Fruit fly (Drosophila melanogaster): ENCODE data around the gene Ir8a.
A peak's percentile ranks its signal among the peaks of the same experiment; 100 is the strongest.

The Ir8a gene

dm6 chrX:9201866-9202681 is 34.3 kb downstream of the Ir8a start (continued):
- TF ChIP-seq gsb-n (tag; optimal IDR thresholded peaks at IDR 0.05) (no peak), sr (GFP tag; IDR thresholded peaks at IDR 0.05) (0 out of 3 replicates have a peak, but pooled peaks have one; percentile 54), CG4404 (GFP tag; IDR thresholded peaks at IDR 0.05) (peak; percentile 66; the same call in 1 of the 2 replicates), Max (GFP tag; optimal IDR thresholded peaks at IDR 0.05) (no peak), CG3407 (GFP tag; optimal IDR thresholded peaks at IDR 0.05) (no peak), CG10654 (GFP tag; optimal IDR thresholded peaks at IDR 0.05) (no peak), ash1 (GFP tag; optimal IDR thresholded peaks at IDR 0.05) (peak; percentile 81), tup (GFP tag; optimal IDR thresholded peaks at IDR 0.05) (no peak), CG33213 (GFP tag; optimal IDR thresholded peaks at IDR 0.05) (no peak), CoRest (tag; optimal IDR thresholded peaks at IDR 0.05) (peak; percentile 76), pho (GFP tag; optimal IDR thresholded peaks at IDR 0.05) (no peak), grau (tag; optimal IDR thresholded peaks at IDR 0.05) (peak; percentile 97), CG9215 (GFP tag; IDR thresholded peaks at IDR 0.05) (peak; percentile 81), CG32532 (GFP tag; IDR thresholded peaks at IDR 0.05) (peak; percentile 94), Chrac-16 (GFP tag; optimal IDR thresholded peaks at IDR 0.05) (peak; percentile 40), CG30431 (GFP tag; optimal IDR thresholded peaks at IDR 0.05) (peak; percentile 47), ken (GFP tag; IDR thresholded peaks at IDR 0.05) (peak; percentile 82), Mad (GFP tag; optimal IDR thresholded peaks at IDR 0.05) (no peak), cad (GFP tag; optimal IDR thresholded peaks at IDR 0.05) (no peak), sens-2 (GFP tag; IDR thresholded peaks at IDR 0.05) (no peak), rib (GFP tag; IDR thresholded peaks at IDR 0.05) (peak; percentile 90), kni (GFP tag; optimal IDR thresholded peaks at IDR 0.05) (no peak), CG6791 (GFP tag; IDR thresholded peaks at IDR 0.05; ENCODE audit: partially characterized antibody) (no peak), z (GFP tag; IDR thresholded peaks at IDR 0.05) (no peak), Oaz (GFP tag; IDR thresholded peaks at IDR 0.05) (0 out of 2 replicates have a peak, but pooled peaks have one; percentile 19), CG1024 (GFP tag; IDR thresholded peaks at IDR 0.05) (no peak), kah (GFP tag; optimal IDR thresholded peaks at IDR 0.05) (no peak), Dip2 (GFP tag; IDR thresholded peaks at IDR 0.05) (no peak), MBD-R2 (GFP tag; IDR thresholded peaks at IDR 0.05) (peak; percentile 65; the same call in 1 of the 2 replicates), Dll (GFP tag; IDR thresholded peaks at IDR 0.05; ENCODE audit: partially characterized antibody) (no peak), CG18599 (GFP tag; optimal IDR thresholded peaks at IDR 0.05) (peak; percentile 93), row (GFP tag; IDR thresholded peaks at IDR 0.05) (peak; percentile 84), Hr3 (GFP tag; optimal IDR thresholded peaks at IDR 0.05) (peak; percentile 52), CG12391 (tag; optimal IDR thresholded peaks at IDR 0.05) (peak; percentile 76), zfh1 (GFP tag; IDR thresholded peaks at IDR 0.05) (peak; percentile 66; the same call in 2 of the 3 replicates), Mes4 (GFP tag; optimal IDR thresholded peaks at IDR 0.05) (no peak), gfzf (GFP tag; optimal IDR thresholded peaks at IDR 0.05) (no peak), amos (GFP tag; IDR thresholded peaks at IDR 0.05; ENCODE audit: partially characterized antibody) (no peak), CG9727 (GFP tag; optimal IDR thresholded peaks at IDR 0.05) (peak; percentile 78), Ets65A (GFP tag) (no peak), Dad (GFP tag; optimal IDR thresholded peaks at IDR 0.05) (no peak), Spps (tag; optimal IDR thresholded peaks at IDR 0.05) (no peak), lilli (GFP tag; optimal IDR thresholded peaks at IDR 0.05) (peak; percentile 23), CG10543 (GFP tag; optimal IDR thresholded peaks at IDR 0.05) (peak; percentile 76), D19B (GFP tag; optimal IDR thresholded peaks at IDR 0.05) (peak; percentile 73), hb (GFP tag; IDR thresholded peaks at IDR 0.05; ENCODE audit: partially characterized antibody) (no peak), CG15514 (GFP tag; optimal IDR thresholded peaks at IDR 0.05) (peak; percentile 87), Sin3A (optimal IDR thresholded peaks at IDR 0.05) (no peak), CG10147 (GFP tag; optimal IDR thresholded peaks at IDR 0.05) (peak; percentile 35), cato (GFP tag; optimal IDR thresholded peaks at IDR 0.05; ENCODE audit: borderline replicate concordance) (no peak)
